Worm (Caenorhabditis elegans) whole organism, L1 larva: Measurements from ENCODE around the gene srh-135.

ENCODE experiments used
- C04F5.9 ChIP-seq: sonication (generic microtip); optimal IDR thresholded peaks from 2 replicates; lab custom pipeline; 2016; ENCODE audit warnings: missing genetic modification characterization, missing compliant biosample characterization
- C34B4.2 ChIP-seq: sonication (generic microtip); optimal IDR thresholded peaks from 2 replicates; lab custom pipeline; 2017; ENCODE audit warnings: mild to moderate bottlenecking, missing genetic modification characterization, missing compliant biosample characterization
- F16B12.6 ChIP-seq: fragments of 150-350 bp; optimal IDR thresholded peaks from 2 replicates; lab custom pipeline; 2014; ENCODE audit warnings: missing biosample characterization, missing genetic modification characterization
- Y116A8C.19 ChIP-seq: sonication (generic microtip); optimal IDR thresholded peaks from 2 replicates; lab custom pipeline; 2016; ENCODE audit warnings: missing compliant biosample characterization, missing genetic modification characterization, borderline replicate concordance
- aha-1 ChIP-seq: fragments of 150-350 bp; optimal IDR thresholded peaks from 2 replicates; lab custom pipeline; 2014; ENCODE audit warnings: missing biosample characterization, missing genetic modification characterization
- alr-1 ChIP-seq: fragments of 200-800 bp; sonication (Bioruptor generic); optimal IDR thresholded peaks from 2 replicates; lab custom pipeline; 2018; ENCODE audit warnings: borderline replicate concordance, mild to moderate bottlenecking, missing genetic modification characterization, missing compliant biosample characterization
- aly-2 ChIP-seq: fragments of 150-350 bp; optimal IDR thresholded peaks from 2 replicates; lab custom pipeline; 2014; ENCODE audit warnings: missing biosample characterization, missing genetic modification characterization
- blmp-1 ChIP-seq: fragments of 150-350 bp; optimal IDR thresholded peaks from 2 replicates; lab custom pipeline; 2014; ENCODE audit warnings: missing biosample characterization, missing genetic modification characterization
- ceh-63 ChIP-seq: fragments of 200-800 bp; sonication (Bioruptor generic); optimal IDR thresholded peaks from 2 replicates; lab custom pipeline; 2018; ENCODE audit warnings: mild to moderate bottlenecking, missing genetic modification characterization, missing compliant biosample characterization
- ceh-8 ChIP-seq: fragments of 200-800 bp; sonication (Bioruptor generic); optimal IDR thresholded peaks from 2 replicates; lab custom pipeline; 2018; ENCODE audit warnings: mild to moderate bottlenecking, missing genetic modification characterization, moderate library complexity, missing compliant biosample characterization
- ceh-82 ChIP-seq, 3 experiments: fragments of 150-350 bp in 1 of 3; sonication (generic microtip) in 2 of 3; optimal IDR thresholded peaks; 2 replicates each; lab custom pipeline; 2014 to 2017; ENCODE audit warnings: missing biosample characterization in 3 of 3, missing genetic modification characterization in 3 of 3
- ceh-90 ChIP-seq: sonication (generic microtip); optimal IDR thresholded peaks from 2 replicates; lab custom pipeline; 2016; ENCODE audit warnings: missing genetic modification characterization, missing compliant biosample characterization
- efl-1 ChIP-seq, 4 experiments: fragments of 150-350 bp; optimal IDR thresholded peaks in 3 of 4; peaks in 1 of 4; 1 replicate in 1 of 4; 2 replicates in 3 of 4; lab custom pipeline; 2014; ENCODE audit warnings: missing biosample characterization in 2 of 4, missing genetic modification characterization in 2 of 4, missing genetic modification reagents in 2 of 4
- elt-3 ChIP-seq, 6 experiments: fragments of 150-350 bp in 1 of 6; sonication (generic microtip); optimal IDR thresholded peaks; 2 replicates each; lab custom pipeline; 2017 to 2018; ENCODE audit warnings: missing biosample characterization in 6 of 6, missing genetic modification characterization in 6 of 6, inconsistent platforms in 1 of 6
- ets-5 ChIP-seq: fragments of 200-800 bp; sonication (Bioruptor generic); IDR thresholded peaks from 2 replicates; pipeline ENCODE4 v1.3.6; 2022; ENCODE audit warnings: missing genetic modification characterization, missing compliant biosample characterization
- hlh-17 ChIP-seq: fragments of 200-800 bp; sonication (Bioruptor generic); optimal IDR thresholded peaks from 2 replicates; lab custom pipeline; 2018; ENCODE audit warnings: missing genetic modification characterization, mild to moderate bottlenecking, missing compliant biosample characterization, moderate library complexity, borderline replicate concordance
- hlh-4 ChIP-seq: sonication (generic microtip); optimal IDR thresholded peaks from 2 replicates; lab custom pipeline; 2016; ENCODE audit warnings: mild to moderate bottlenecking, missing genetic modification characterization, missing compliant biosample characterization
- jun-1 ChIP-seq: fragments of 150-350 bp; optimal IDR thresholded peaks from 2 replicates; lab custom pipeline; 2014; ENCODE audit warnings: missing biosample characterization, missing genetic modification reagents, missing genetic modification characterization
- lin-35 ChIP-seq, 2 experiments: fragments of 150-350 bp; optimal IDR thresholded peaks; 2 replicates each; lab custom pipeline; 2014; ENCODE audit warnings: missing biosample characterization in 2 of 2, missing genetic modification characterization in 2 of 2, missing genetic modification reagents in 2 of 2
- lir-3 ChIP-seq: sonication (generic microtip); optimal IDR thresholded peaks from 2 replicates; lab custom pipeline; 2016; ENCODE audit warnings: mild to moderate bottlenecking, missing genetic modification characterization, moderate library complexity, missing compliant biosample characterization; ENCODE audit not compliant: poor library complexity
- mdl-1 ChIP-seq, 2 experiments: fragments of 150-350 bp; optimal IDR thresholded peaks; 2 replicates each; lab custom pipeline; 2014 to 2017; ENCODE audit warnings: missing biosample characterization in 2 of 2, missing genetic modification characterization in 2 of 2, inconsistent platforms in 1 of 2
- nhr-20 ChIP-seq: sonication (generic microtip); optimal IDR thresholded peaks from 2 replicates; lab custom pipeline; 2016; ENCODE audit warnings: mild to moderate bottlenecking, missing genetic modification characterization, missing compliant biosample characterization
- nhr-237 ChIP-seq: fragments of 150-350 bp; optimal IDR thresholded peaks from 2 replicates; lab custom pipeline; 2014; ENCODE audit warnings: missing biosample characterization, missing genetic modification characterization
- nhr-28 ChIP-seq: fragments of 150-350 bp; optimal IDR thresholded peaks from 2 replicates; lab custom pipeline; 2014; ENCODE audit warnings: missing biosample characterization, missing genetic modification characterization
- nhr-47 ChIP-seq: sonication (generic microtip); optimal IDR thresholded peaks from 2 replicates; lab custom pipeline; 2016; ENCODE audit warnings: mild to moderate bottlenecking, missing genetic modification characterization, moderate library complexity, missing compliant biosample characterization
- nhr-76 ChIP-seq: sonication (generic microtip); optimal IDR thresholded peaks from 2 replicates; lab custom pipeline; 2017; ENCODE audit warnings: missing biosample characterization, missing genetic modification characterization
- pag-3 ChIP-seq: sonication (generic microtip); optimal IDR thresholded peaks from 2 replicates; lab custom pipeline; 2017; ENCODE audit warnings: missing genetic modification characterization, mild to moderate bottlenecking, missing compliant biosample characterization, antibody characterized with exemption, borderline replicate concordance; ENCODE audit not compliant: insufficient read depth
- pax-3 ChIP-seq: fragments of 200-800 bp; sonication (Bioruptor generic); optimal IDR thresholded peaks from 2 replicates; lab custom pipeline; 2018; ENCODE audit warnings: mild to moderate bottlenecking, missing genetic modification characterization, moderate library complexity, missing compliant biosample characterization
- pqm-1 ChIP-seq: sonication (generic microtip); optimal IDR thresholded peaks from 3 replicates; lab custom pipeline; 2017; ENCODE audit warnings: missing biosample characterization, missing genetic modification characterization
- snpc-4 ChIP-seq: fragments of 150-350 bp; optimal IDR thresholded peaks from 2 replicates; lab custom pipeline; 2014; ENCODE audit warnings: missing biosample characterization, missing genetic modification characterization
- sox-4 ChIP-seq: sonication (generic microtip); optimal IDR thresholded peaks from 2 replicates; lab custom pipeline; 2016; ENCODE audit warnings: missing genetic modification characterization, missing compliant biosample characterization
- sptf-1 ChIP-seq: fragments of 150-350 bp; optimal IDR thresholded peaks from 2 replicates; lab custom pipeline; 2014; ENCODE audit warnings: missing biosample characterization, missing genetic modification characterization
- unc-30 ChIP-seq: sonication (generic microtip); optimal IDR thresholded peaks from 2 replicates; lab custom pipeline; 2017; ENCODE audit warnings: missing biosample characterization, missing genetic modification characterization
- unc-62 ChIP-seq: fragments of 150-350 bp; optimal IDR thresholded peaks from 2 replicates; lab custom pipeline; 2014; ENCODE audit warnings: missing biosample characterization, missing genetic modification reagents, missing genetic modification characterization
- unc-98 ChIP-seq: fragments of 200-800 bp; sonication (Bioruptor generic); IDR thresholded peaks from 2 replicates; pipeline ENCODE4 v1.3.6; 2022; ENCODE audit warnings: missing genetic modification characterization, missing compliant biosample characterization
- vab-15 ChIP-seq: sonication (generic microtip); optimal IDR thresholded peaks from 2 replicates; lab custom pipeline; 2017; ENCODE audit warnings: missing genotype, mild to moderate bottlenecking, missing genetic modification characterization, missing compliant biosample characterization
- zip-4 ChIP-seq: fragments of 200-800 bp; sonication (Bioruptor generic); optimal IDR thresholded peaks from 2 replicates; lab custom pipeline; 2018; ENCODE audit warnings: mild to moderate bottlenecking, missing genetic modification characterization, moderate library complexity, missing compliant biosample characterization
- ztf-11 ChIP-seq, 2 experiments: sonication (generic microtip); optimal IDR thresholded peaks; 2 replicates each; lab custom pipeline; 2016 to 2017; ENCODE audit warnings: missing genetic modification characterization in 2 of 2, missing biosample characterization in 1 of 2, missing compliant biosample characterization in 1 of 2
- ztf-4 ChIP-seq: fragments of 150-350 bp; optimal IDR thresholded peaks from 2 replicates; lab custom pipeline; 2014; ENCODE audit warnings: missing biosample characterization, missing genetic modification characterization

srh-135 gene

DNA sequence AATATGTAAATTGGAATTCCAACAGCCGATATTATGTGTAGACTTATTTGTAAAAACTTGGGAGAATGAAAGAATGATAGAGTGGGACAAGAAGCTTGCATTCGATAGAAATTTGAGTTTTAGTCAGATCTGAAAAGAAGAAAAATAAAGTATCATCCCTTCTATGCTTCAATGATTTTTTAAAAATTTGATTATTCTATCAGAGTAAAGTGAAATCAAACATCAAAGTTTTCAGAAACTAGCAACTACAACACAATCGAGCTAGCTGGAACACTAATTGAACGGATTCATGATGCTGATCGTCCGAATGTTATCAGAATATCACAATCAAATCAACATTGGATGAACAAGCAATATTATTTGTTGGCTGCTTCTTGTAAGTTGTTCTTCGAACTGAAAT is at the start of gene srh-135:
TSS of gene srh-135 (minus strand) at position 101 of the 400 bp plus-strand sequence.
- TF ChIP-seq nhr-28 (tag; lab: Kevin White, UChicago) (no peak), blmp-1 (tag; lab: Kevin White, UChicago) (no peak), pqm-1 (no peak), F16B12.6 (tag; lab: Kevin White, UChicago) (no peak), jun-1 (tag; lab: Kevin White, UChicago) (no peak), alr-1 (tag; lab: Kevin White, UChicago) (no peak), hlh-4 (tag; lab: Kevin White, UChicago) (no peak), pax-3 (no peak), ceh-8 (GFP tag; lab: Kevin White, UChicago) (no peak), nhr-20 (no peak), unc-98 (GFP tag; lab: Robert Waterston, UW) (no peak), lin-35 (GFP tag; optimal IDR thresholded peaks at IDR 0.05; lab: Kevin White, UChicago) (no peak), snpc-4 (no peak), aha-1 (tag; lab: Kevin White, UChicago) (no peak)

- TF ChIP-seq pqm-1 (no peak), vab-15 (tag; lab: Kevin White, UChicago) (no peak), ceh-82 (tag; optimal IDR thresholded peaks at IDR 0.05; lab: Kevin White, UChicago) (no peak), lir-3 (tag; lab: Kevin White, UChicago) (no peak), zip-4 (GFP tag; lab: Kevin White, UChicago) (no peak), hlh-17 (GFP tag; lab: Kevin White, UChicago) (no peak), ceh-90 (tag; lab: Kevin White, UChicago) (no peak)
- TF ChIP-seq, all 84 proteins: peak for 0
Observed at ce11 chrII:10271093-10271492, 44.2 kb upstream of the srh-135 start, which contains the start of gene F54B3.4. Gene F54B3.4 (minus strand): TSS chrII:10271193.

DNA sequence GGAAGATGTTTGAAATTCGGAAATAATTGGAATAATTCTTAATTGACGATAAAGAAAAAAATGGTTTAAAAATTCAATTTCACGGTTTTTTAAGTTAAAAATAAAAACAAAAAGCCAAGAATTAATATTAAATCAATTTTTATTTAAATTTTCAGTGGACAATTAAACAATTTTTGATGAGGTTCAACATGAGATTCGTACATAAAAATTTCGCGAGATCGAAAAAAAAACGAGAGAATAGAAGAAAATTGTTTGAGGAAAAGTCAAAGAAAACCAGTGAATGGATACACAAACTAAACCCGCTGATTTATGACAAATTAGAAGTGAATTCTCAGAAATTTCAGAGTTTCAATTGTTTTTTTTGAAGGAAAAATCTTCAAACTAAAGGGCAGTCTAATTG is 43.1 kb upstream of the srh-135 start, which contains the start of gene F54B3.2:
TSS of gene F54B3.2 (minus strand) at position 101 of the 400 bp plus-strand sequence.
- TF ChIP-seq zip-4 (GFP tag; lab: Kevin White, UChicago): no peak
- no peak for TF ChIP-seq sptf-1 (tag; lab: Kevin White, UChicago)
- TF ChIP-seq C04F5.9 (tag; lab: Kevin White, UChicago): no peak
- no peak for TF ChIP-seq nhr-76 (tag; lab: Kevin White, UChicago)
- no peak for TF ChIP-seq ztf-11 (tag; optimal IDR thresholded peaks at IDR 0.05; lab: Kevin White, UChicago)
- no peak for TF ChIP-seq aha-1 (tag; lab: Kevin White, UChicago)
- no peak for TF ChIP-seq F16B12.6 (tag; lab: Kevin White, UChicago)
- no peak for TF ChIP-seq ets-5
- TF ChIP-seq unc-62: no peak
- no peak for TF ChIP-seq Y116A8C.19 (tag; lab: Kevin White, UChicago)
- TF ChIP-seq nhr-47: no peak
- no peak for TF ChIP-seq nhr-237 (tag; lab: Kevin White, UChicago)
- TF ChIP-seq elt-3 (tag; optimal IDR thresholded peaks at IDR 0.05; lab: Kevin White, UChicago): no peak

DNA sequence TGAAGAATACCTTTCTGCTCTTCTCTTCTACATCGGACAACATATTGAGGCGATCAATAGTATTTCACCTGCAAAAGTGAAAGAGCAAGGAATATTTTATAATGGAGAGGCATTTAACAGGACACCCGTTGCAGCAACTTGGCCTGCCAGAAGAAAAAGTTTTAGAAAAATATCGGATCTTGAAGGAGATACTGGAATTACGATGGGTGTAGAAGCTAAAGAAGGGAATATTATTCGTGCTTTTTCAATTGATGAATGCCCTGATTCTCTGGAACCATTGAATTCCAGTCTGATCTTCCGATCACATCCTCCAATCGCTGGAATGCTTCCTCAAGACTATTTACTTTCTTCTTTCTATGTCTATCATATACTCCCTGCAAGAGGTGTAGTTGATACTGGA is 34.3 kb upstream of the srh-135 start:
- TF ChIP-seq pag-3 (no peak), efl-1 (optimal IDR thresholded peaks at IDR 0.05; lab: Kevin White, UChicago) (no peak), efl-1 (GFP tag; optimal IDR thresholded peaks at IDR 0.05 in 1 of 2; lab: Kevin White, UChicago) (no peak), sox-4 (no peak), ztf-4 (tag; lab: Kevin White, UChicago) (no peak), lir-3 (tag; lab: Kevin White, UChicago) (no peak), C34B4.2 (tag; lab: Kevin White, UChicago) (no peak), aly-2 (tag; lab: Kevin White, UChicago) (no peak), mdl-1 (tag; optimal IDR thresholded peaks at IDR 0.05; lab: Kevin White, UChicago) (no peak), unc-30 (no peak), ceh-63 (no peak), alr-1 (tag; lab: Kevin White, UChicago) (no peak), hlh-4 (tag; lab: Kevin White, UChicago) (no peak)
